Fruit fly (Drosophila melanogaster): ENCODE data around the gene Sidpn.

The Sidpn gene

dm6 chr2L:19063090-19063692 is 35.7 kb downstream of the Sidpn start, which contains the start of gene Dus4:
Gene Dus4 (plus strand): TSS chr2L:19063295.
- TF ChIP-seq salr (GFP tag; optimal IDR thresholded peaks at IDR 0.05) (no peak), Sox102F (GFP tag; optimal IDR thresholded peaks at IDR 0.05) (no peak), CG10631 (GFP tag; optimal IDR thresholded peaks at IDR 0.05) (no peak), CG16779 (tag; optimal IDR thresholded peaks at IDR 0.05) (no peak), acj6 (GFP tag; optimal IDR thresholded peaks at IDR 0.05) (no peak), Eip75B (GFP tag; optimal IDR thresholded peaks at IDR 0.05) (no peak)

DNA sequence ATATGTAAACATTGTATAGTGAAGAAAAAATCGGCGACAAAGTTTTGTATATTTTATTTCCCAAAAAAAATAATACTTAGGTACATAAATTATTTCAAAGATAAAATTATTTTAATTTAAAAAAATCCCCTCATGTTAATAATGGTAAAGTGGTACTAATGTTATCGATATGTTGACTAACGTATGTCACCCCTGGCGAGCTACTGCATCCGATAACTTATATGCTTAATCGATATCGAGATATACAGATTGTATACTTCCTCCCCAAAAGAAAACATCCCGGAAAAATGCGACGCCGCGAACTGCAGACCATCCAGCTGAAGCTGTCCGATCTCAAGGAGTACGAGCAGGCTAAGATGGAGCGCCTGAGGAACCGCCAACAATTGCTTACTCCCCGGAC is 37.2 kb downstream of the Sidpn start, which contains the start of gene CG17343:
Gene CG17343, plus strand, starts transcription at position 224 of the 400 bp plus-strand sequence.
- TF ChIP-seq Sox102F (GFP tag; optimal IDR thresholded peaks at IDR 0.05) (no peak), fkh (GFP tag; optimal IDR thresholded peaks at IDR 0.05) (no peak), Sox14 (GFP tag; optimal IDR thresholded peaks at IDR 0.05) (no peak), CG4318 (GFP tag; optimal IDR thresholded peaks at IDR 0.05) (no peak), net (GFP tag; optimal IDR thresholded peaks at IDR 0.05) (no peak), CG31627 (GFP tag; optimal IDR thresholded peaks at IDR 0.05) (no peak)

dm6 chr2L:19068393-19068792 is 40.9 kb downstream of the Sidpn start:
- no peak for TF ChIP-seq Hr4 (GFP tag; optimal IDR thresholded peaks at IDR 0.05)
- no peak for TF ChIP-seq acj6 (GFP tag; optimal IDR thresholded peaks at IDR 0.05)
- no peak for TF ChIP-seq fd85E (GFP tag; optimal IDR thresholded peaks at IDR 0.05)
- TF ChIP-seq fkh (GFP tag; optimal IDR thresholded peaks at IDR 0.05) = no peak
- no peak for TF ChIP-seq CG15336 (GFP tag; IDR thresholded peaks at IDR 0.05)
- no peak for TF ChIP-seq CG34406 (GFP tag; optimal IDR thresholded peaks at IDR 0.05)
- TF ChIP-seq esn (GFP tag; optimal IDR thresholded peaks at IDR 0.05) = no peak
- TF ChIP-seq ss (GFP tag; optimal IDR thresholded peaks at IDR 0.05) = no peak
- no peak for TF ChIP-seq Hr39 (GFP tag; optimal IDR thresholded peaks at IDR 0.05)
- no peak for TF ChIP-seq CG9139 (GFP tag; optimal IDR thresholded peaks at IDR 0.05)
- no peak for TF ChIP-seq achi (GFP tag; optimal IDR thresholded peaks at IDR 0.05)
- no peak for TF ChIP-seq Gug (GFP tag; IDR thresholded peaks at IDR 0.05)
- no peak for TF ChIP-seq vri (GFP tag; optimal IDR thresholded peaks at IDR 0.05)
- no peak for TF ChIP-seq CG6792 (GFP tag; optimal IDR thresholded peaks at IDR 0.05)

DNA sequence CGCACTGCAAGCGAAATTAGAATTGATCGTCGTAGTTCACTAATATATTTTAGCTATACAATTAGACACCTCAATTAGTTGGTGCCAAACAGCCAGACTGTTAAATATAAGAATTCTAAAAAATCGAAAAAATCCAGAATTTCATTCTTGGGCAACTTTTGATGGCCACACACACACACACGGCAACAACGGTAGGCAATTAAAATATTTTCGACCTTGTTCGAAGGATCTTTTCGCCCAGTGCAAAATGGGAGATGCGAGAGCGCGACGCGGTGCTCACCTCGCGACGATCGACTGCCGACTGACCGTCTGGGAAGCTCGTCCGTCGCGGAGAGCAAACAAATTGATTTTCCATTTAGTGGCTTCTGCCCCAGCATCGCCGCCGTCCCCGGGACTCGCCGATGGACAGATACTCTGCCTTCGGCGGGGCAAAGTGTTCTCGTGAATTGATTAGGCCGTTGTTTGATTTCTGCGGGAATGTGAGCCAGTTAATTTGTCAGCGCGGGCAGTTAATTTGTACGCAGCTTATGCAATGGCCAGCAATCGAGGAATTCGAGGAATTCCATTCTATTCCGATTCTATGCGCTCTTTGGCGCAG is 42.1 kb downstream of the Sidpn start, which contains the start of gene CG10702:
Gene CG10702, minus strand, starts transcription at position 304 of the 598 bp plus-strand sequence.
- no peak for TF ChIP-seq acj6 (GFP tag; optimal IDR thresholded peaks at IDR 0.05)
- peak; percentile 47 for TF ChIP-seq CG32006 (GFP tag; optimal IDR thresholded peaks at IDR 0.05)
- peak; percentile 74 for TF ChIP-seq Eip78C (GFP tag)
- TF ChIP-seq eg (GFP tag; IDR thresholded peaks at IDR 0.05) = peak; percentile 55; the same call in 2 of the 3 replicates
- TF ChIP-seq CG10631 (GFP tag; optimal IDR thresholded peaks at IDR 0.05) = no peak
- TF ChIP-seq Hr39 (GFP tag; optimal IDR thresholded peaks at IDR 0.05) = peak; percentile 1

DNA sequence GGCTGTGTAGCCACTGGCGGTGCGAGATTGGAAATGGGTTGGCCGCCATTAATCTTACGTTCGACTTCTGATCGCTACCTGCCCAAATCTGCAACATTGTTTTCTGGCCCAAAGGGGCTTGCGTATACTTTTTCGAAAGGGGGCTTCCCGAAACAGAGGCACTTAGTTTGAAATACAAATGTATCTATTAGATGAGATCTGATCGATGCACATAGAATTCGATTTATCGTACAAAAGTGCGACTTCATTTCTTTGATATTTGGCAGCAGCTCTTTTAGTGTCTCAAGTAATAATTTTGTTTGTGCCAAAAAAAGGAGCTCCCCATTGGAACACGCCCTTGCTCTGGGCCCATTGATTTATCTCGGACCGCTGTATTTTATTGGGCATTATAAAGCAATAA is 44.2 kb downstream of the Sidpn start:
- peak; percentile 25 for TF ChIP-seq Met (GFP tag; optimal IDR thresholded peaks at IDR 0.05)
- no peak for TF ChIP-seq dac (GFP tag; optimal IDR thresholded peaks at IDR 0.05)
- TF ChIP-seq Hr38 (GFP tag; optimal IDR thresholded peaks at IDR 0.05) = no peak
- TF ChIP-seq Sox14 (GFP tag; optimal IDR thresholded peaks at IDR 0.05) = no peak
- TF ChIP-seq fd85E (GFP tag; optimal IDR thresholded peaks at IDR 0.05) = no peak
- TF ChIP-seq CG6792 (GFP tag; optimal IDR thresholded peaks at IDR 0.05) = no peak
- TF ChIP-seq salr (GFP tag; optimal IDR thresholded peaks at IDR 0.05) = no peak
- TF ChIP-seq fkh (GFP tag; optimal IDR thresholded peaks at IDR 0.05) = no peak
- TF ChIP-seq esn (GFP tag; optimal IDR thresholded peaks at IDR 0.05) = peak; percentile 15
- TF ChIP-seq Smox (GFP tag; optimal IDR thresholded peaks at IDR 0.05) = peak; percentile 21
- TF ChIP-seq Eip78C (GFP tag) = peak; percentile 56
- TF ChIP-seq net (GFP tag; optimal IDR thresholded peaks at IDR 0.05) = no peak
- TF ChIP-seq CG6276 (GFP tag; optimal IDR thresholded peaks at IDR 0.05) = no peak
- no peak for TF ChIP-seq CG1621 (tag; optimal IDR thresholded peaks at IDR 0.05)
- peak; percentile 5 for TF ChIP-seq lz (GFP tag; optimal IDR thresholded peaks at IDR 0.05)
- peak; percentile 9 for TF ChIP-seq Hr39 (GFP tag; optimal IDR thresholded peaks at IDR 0.05)
- no peak for TF ChIP-seq CG8119 (GFP tag; IDR thresholded peaks at IDR 0.05)
- no peak for TF ChIP-seq CG6808 (GFP tag; optimal IDR thresholded peaks at IDR 0.05)
- no peak for TF ChIP-seq Sox102F (GFP tag; optimal IDR thresholded peaks at IDR 0.05)
- no peak for TF ChIP-seq Lpt (GFP tag; optimal IDR thresholded peaks at IDR 0.05)
- no peak for TF ChIP-seq CG16779 (tag; optimal IDR thresholded peaks at IDR 0.05)
- TF ChIP-seq vri (GFP tag; optimal IDR thresholded peaks at IDR 0.05) = no peak
- TF ChIP-seq CG11294 (GFP tag; IDR thresholded peaks at IDR 0.05) = no peak
- TF ChIP-seq svp (GFP tag) = peak; percentile 62
- no peak for TF ChIP-seq CG8319 (GFP tag; optimal IDR thresholded peaks at IDR 0.05)
- peak; percentile 82 for TF ChIP-seq dsx (GFP tag; optimal IDR thresholded peaks at IDR 0.05; ENCODE audit: poor library complexity, severe bottlenecking)
- TF ChIP-seq Eip93F (GFP tag; optimal IDR thresholded peaks at IDR 0.05) = no peak

Measured in whole organism, prepupa.